Fruit fly (Drosophila melanogaster) Kc167 (cell line): ENCODE data around the gene CG14556.

ENCODE experiments used
- Myc ChIP-seq: fragments of >200 bp; optimal IDR thresholded peaks from 2 replicates; lab custom pipeline; 2017; ENCODE audit warnings: missing external identifiers
- Sin3A ChIP-seq: fragments of >200 bp; optimal IDR thresholded peaks from 2 replicates; lab custom pipeline; 2018; ENCODE audit warnings: missing external identifiers
- h ChIP-seq: fragments of >200 bp; optimal IDR thresholded peaks from 3 replicates; lab custom pipeline; 2018; ENCODE audit warnings: missing external identifiers
- insv ChIP-seq: fragments of >200 bp; optimal IDR thresholded peaks from 3 replicates; lab custom pipeline; 2018; ENCODE audit warnings: missing external identifiers
- psq ChIP-seq: fragments of >200 bp; optimal IDR thresholded peaks from 2 replicates; lab custom pipeline; 2017; ENCODE audit warnings: missing external identifiers
- ttk ChIP-seq: sonication (Bioruptor generic); optimal IDR thresholded peaks from 2 replicates; lab custom pipeline; 2017; ENCODE audit warnings: missing external identifiers

- no peak for TF ChIP-seq Myc (lab: Kevin White, UChicago)
- TF ChIP-seq Sin3A = no peak
- no peak for TF ChIP-seq ttk
- TF ChIP-seq psq (lab: Kevin White, UChicago) = no peak
- no peak for TF ChIP-seq insv (lab: Kevin White, UChicago)
- TF ChIP-seq h (lab: Kevin White, UChicago) = no peak
Observed at dm6 chr3R:26105407-26105806, 21.1 kb upstream of the CG14556 start.
